Fruit fly (Drosophila melanogaster): Measurements from ENCODE around the gene Ptpa.

Ptpa gene

DNA sequence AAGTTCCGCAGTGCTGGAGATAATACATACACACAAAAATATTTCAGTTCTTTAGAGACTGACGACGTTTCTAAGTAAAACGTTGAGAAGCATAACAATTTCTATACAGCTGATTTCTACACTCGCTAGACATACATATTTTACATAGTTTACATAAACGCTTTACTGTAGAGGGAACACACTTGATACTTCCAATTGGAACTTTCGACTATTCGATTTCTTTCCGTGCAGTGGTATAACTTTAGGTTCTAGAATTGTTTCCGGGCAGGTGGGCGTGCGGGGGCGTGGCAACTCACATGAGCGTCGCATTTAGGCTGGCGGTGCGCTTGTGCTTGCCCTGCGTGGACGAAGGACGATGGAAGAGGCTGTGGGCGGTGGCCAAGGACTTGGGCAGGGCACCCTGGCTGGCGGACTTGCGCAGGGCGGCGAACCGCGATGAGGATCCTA, 4.3 kb upstream of the Ptpa start (continued):
- TF ChIP-seq kah (GFP tag; optimal IDR thresholded peaks at IDR 0.05) (no peak), kni (GFP tag; optimal IDR thresholded peaks at IDR 0.05) (no peak), slbo (GFP tag; IDR thresholded peaks at IDR 0.05) (peak; percentile 31; the same call in 1 of the 2 replicates), aop (GFP tag; IDR thresholded peaks at IDR 0.05) (no peak), CG1602 (GFP tag; optimal IDR thresholded peaks at IDR 0.05) (no peak), CG17385 (GFP tag; optimal IDR thresholded peaks at IDR 0.05) (no peak), tio (GFP tag; optimal IDR thresholded peaks at IDR 0.05) (no peak), CG7963 (GFP tag; IDR thresholded peaks at IDR 0.05; ENCODE audit: partially characterized antibody) (peak; percentile 42; the same call in 1 of the 3 replicates), HLH4C (GFP tag; IDR thresholded peaks at IDR 0.05; ENCODE audit: partially characterized antibody) (no peak), Pdp1 (GFP tag; optimal IDR thresholded peaks at IDR 0.05) (peak in 1 of 2 experiments; percentile 8), nerfin-2 (GFP tag; IDR thresholded peaks at IDR 0.05; ENCODE audit: partially characterized antibody) (0 out of 2 replicates have a peak, but pooled peaks have one; percentile 8), luna (GFP tag; optimal IDR thresholded peaks at IDR 0.05) (no peak), tap (tag; optimal IDR thresholded peaks at IDR 0.05) (no peak), Fer1 (GFP tag; optimal IDR thresholded peaks at IDR 0.05) (no peak), CG11085 (GFP tag; IDR thresholded peaks at IDR 0.05) (no peak), zf30C (GFP tag; optimal IDR thresholded peaks at IDR 0.05) (peak; percentile 72), h (optimal IDR thresholded peaks at IDR 0.05) (no peak), Usf (GFP tag; optimal IDR thresholded peaks at IDR 0.05) (no peak), sug (tag; optimal IDR thresholded peaks at IDR 0.05) (no peak), CG6791 (GFP tag; IDR thresholded peaks at IDR 0.05; ENCODE audit: partially characterized antibody) (0 out of 3 replicates have a peak, but pooled peaks have one; percentile 19), wek (GFP tag; optimal IDR thresholded peaks at IDR 0.05) (no peak), org-1 (GFP tag; optimal IDR thresholded peaks at IDR 0.05) (no peak), pros (GFP tag; optimal IDR thresholded peaks at IDR 0.05) (no peak), insv (GFP tag; optimal IDR thresholded peaks at IDR 0.05) (peak; percentile 65 to 94), CG8388 (GFP tag; optimal IDR thresholded peaks at IDR 0.05) (no peak), trem (tag; optimal IDR thresholded peaks at IDR 0.05) (no peak), CG8944 (GFP tag; optimal IDR thresholded peaks at IDR 0.05) (no peak), ems (GFP tag; optimal IDR thresholded peaks at IDR 0.05) (no peak), bcd (GFP tag; optimal IDR thresholded peaks at IDR 0.05) (no peak), CG10267 (tag; optimal IDR thresholded peaks at IDR 0.05) (no peak), Dip2 (GFP tag; IDR thresholded peaks at IDR 0.05) (no peak), CG9215 (GFP tag; IDR thresholded peaks at IDR 0.05) (no peak), Awh (GFP tag; IDR thresholded peaks at IDR 0.05) (no peak), YL-1 (GFP tag; optimal IDR thresholded peaks at IDR 0.05) (no peak), CG15601 (tag; optimal IDR thresholded peaks at IDR 0.05) (no peak), E2f2 (GFP tag; IDR thresholded peaks at IDR 0.05) (peak; percentile 10; the same call in 1 of the 2 replicates), Dll (GFP tag; IDR thresholded peaks at IDR 0.05; ENCODE audit: partially characterized antibody) (no peak), lov (optimal IDR thresholded peaks at IDR 0.05) (no peak), lov (GFP tag; IDR thresholded peaks at IDR 0.05) (0 out of 3 replicates have a peak, but pooled peaks have one; percentile 5), CG18599 (GFP tag; optimal IDR thresholded peaks at IDR 0.05) (no peak), CG7786 (GFP tag; optimal IDR thresholded peaks at IDR 0.05) (no peak), Doc3 (GFP tag; IDR thresholded peaks at IDR 0.05; ENCODE audit: partially characterized antibody) (no peak), CrebB (tag; optimal IDR thresholded peaks at IDR 0.05) (no peak), pum (GFP tag; optimal IDR thresholded peaks at IDR 0.05) (no peak), CG8765 (GFP tag; IDR thresholded peaks at IDR 0.05) (no peak), cas (GFP tag; IDR thresholded peaks at IDR 0.05) (no peak), CG11695 (GFP tag; IDR thresholded peaks at IDR 0.05) (no peak), Asciz (GFP tag; optimal IDR thresholded peaks at IDR 0.05) (no peak), CG42726 (GFP tag; IDR thresholded peaks at IDR 0.05; ENCODE audit: partially characterized antibody) (no peak; the same call in 1 of the 2 replicates), Tbp (GFP tag; optimal IDR thresholded peaks at IDR 0.05) (no peak), Opbp (GFP tag; IDR thresholded peaks at IDR 0.05; ENCODE audit: partially characterized antibody) (no peak; the same call in 2 of the 3 replicates)
